Worm (Caenorhabditis elegans) whole organism, L1 larva: Measurements from ENCODE around the gene grl-13.

ENCODE experiments used
- mep-1 ChIP-seq: fragments of 150-350 bp; optimal IDR thresholded peaks from 2 replicates; lab custom pipeline; 2014; ENCODE audit warnings: missing biosample characterization, missing genetic modification characterization
- nhr-237 ChIP-seq: fragments of 150-350 bp; optimal IDR thresholded peaks from 2 replicates; lab custom pipeline; 2014; ENCODE audit warnings: missing biosample characterization, missing genetic modification characterization

DNA sequence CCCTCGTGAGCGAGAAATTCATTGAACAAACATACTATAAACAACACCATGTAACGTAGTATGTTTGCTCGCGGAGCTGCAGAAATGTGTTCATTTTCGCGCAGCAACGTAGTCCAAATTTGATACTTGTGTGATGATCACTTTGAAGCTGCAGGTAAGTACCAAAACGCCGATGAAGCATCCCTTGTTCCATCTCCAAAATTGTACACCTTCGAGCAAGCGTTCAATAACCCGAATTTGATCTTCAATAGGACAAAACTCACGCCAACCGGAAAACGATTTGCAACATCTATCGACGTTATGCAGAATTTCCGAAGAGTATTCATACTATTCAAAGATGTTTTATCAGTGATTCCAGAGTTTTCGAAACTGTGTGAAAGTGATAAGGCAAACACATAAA lies 46.2 kb upstream of the grl-13 start, which contains the start of gene Y47D7A.3:
- TF ChIP-seq mep-1 (tag; lab: Kevin White, UChicago) = no peak
- TF ChIP-seq nhr-237 (tag; lab: Kevin White, UChicago) = no peak
